Worm (Caenorhabditis elegans): ENCODE data around the gene C29F4.3.

- TF ChIP-seq attf-6 (GFP tag; IDR thresholded peaks at IDR 0.05) (no peak), ekl-4 (GFP tag; IDR thresholded peaks at IDR 0.05) (no peak), madf-8 (GFP tag; conservative IDR thresholded peaks at IDR 0.05) (no peak), hlh-26 (GFP tag; conservative IDR thresholded peaks at IDR 0.05) (no peak), ztf-26 (tag; optimal IDR thresholded peaks at IDR 0.05) (no peak), unc-62 (GFP tag; optimal IDR thresholded peaks at IDR 0.05) (no peak), Y95B8A.8 (GFP tag; IDR thresholded peaks at IDR 0.05) (no peak), lin-35 (GFP tag; optimal IDR thresholded peaks at IDR 0.05) (no peak), ztf-25 (GFP tag; IDR thresholded peaks at IDR 0.05) (no peak), bed-2 (GFP tag; IDR thresholded peaks at IDR 0.05) (no peak), let-607 (tag; optimal IDR thresholded peaks at IDR 0.05) (no peak), dpl-1 (GFP tag; optimal IDR thresholded peaks at IDR 0.05) (no peak), ama-1 (optimal IDR thresholded peaks at IDR 0.05) (no peak), ama-1 (GFP tag; optimal IDR thresholded peaks at IDR 0.05) (no peak)
Measured at ce11 chrIV:11231376-11231775, 7.6 kb upstream of the C29F4.3 start.
